ENCODE assay signal across 1 fruit fly cellular context in genomic region chr3R:16448378-16449134, dm6.
TF ChIP-seq lines count a peak whose summit lies in the region.

No protein-coding gene starts in this region.

TF ChIP-seq in whole organism, embryonic, 481 proteins besides CTCF, POLR2A, EP300 and RAD21 (continued from another document and continues in another):
- TF ChIP-seq MTF-1 (GFP tag; optimal IDR thresholded peaks at IDR 0.05; lab: Kevin White, UChicago; ENCODE audit: borderline replicate concordance) (peak; percentile 76), HHEX (GFP tag; optimal IDR thresholded peaks at IDR 0.05; lab: Kevin White, UChicago) (peak; percentile 10), tap (tag; optimal IDR thresholded peaks at IDR 0.05; lab: Kevin White, UChicago) (peak; percentile 79), Xbp1 (GFP tag; optimal IDR thresholded peaks at IDR 0.05; lab: Kevin White, UChicago) (peak; percentile 75), CG6175 (GFP tag; IDR thresholded peaks at IDR 0.05; lab: Robert Waterston, UW) (0 out of 3 replicates have a peak, but pooled peaks have one; percentile 16), Eip74EF (GFP tag; optimal IDR thresholded peaks at IDR 0.05; lab: Kevin White, UChicago) (peak in 1 of 2 experiments; percentile 34), Rx (GFP tag; IDR thresholded peaks at IDR 0.05; lab: Robert Waterston, UW) (peak; percentile 86), CG2889 (GFP tag; IDR thresholded peaks at IDR 0.05; lab: Robert Waterston, UW) (peak; percentile 67; the same call in 2 of the 3 replicates), CG18011 (GFP tag; optimal IDR thresholded peaks at IDR 0.05; lab: Kevin White, UChicago) (no peak), Dad (GFP tag; optimal IDR thresholded peaks at IDR 0.05; lab: Kevin White, UChicago) (peak; percentile 30), C15 (GFP tag; IDR thresholded peaks at IDR 0.05; lab: Robert Waterston, UW) (peak; percentile 52; the same call in 1 of the 3 replicates), wek (GFP tag; optimal IDR thresholded peaks at IDR 0.05; lab: Kevin White, UChicago) (peak; percentile 75), Taf1 (GFP tag; IDR thresholded peaks at IDR 0.05; lab: Robert Waterston, UW) (peak; percentile 36; the same call in 1 of the 2 replicates), CG9215 (GFP tag; IDR thresholded peaks at IDR 0.05; lab: Robert Waterston, UW) (no peak; the same call in 1 of the 2 replicates), CG32767 (GFP tag; IDR thresholded peaks at IDR 0.05; lab: Robert Waterston, UW) (peak; percentile 68), croc (GFP tag; conservative IDR thresholded peaks at IDR 0.05; lab: Robert Waterston, UW) (peak; percentile 59), chinmo (GFP tag; IDR thresholded peaks at IDR 0.05; lab: Robert Waterston, UW; ENCODE audit: partially characterized antibody) (0 out of 4 replicates have a peak, but pooled peaks have one; percentile 41), dan (GFP tag; IDR thresholded peaks at IDR 0.05; lab: Robert Waterston, UW) (peak; percentile 52; the same call in 1 of the 2 replicates), maf-S (GFP tag; optimal IDR thresholded peaks at IDR 0.05; lab: Kevin White, UChicago) (peak; percentile 30), CG12104 (GFP tag; optimal IDR thresholded peaks at IDR 0.05; lab: Kevin White, UChicago) (no peak), CG11695 (GFP tag; IDR thresholded peaks at IDR 0.05; lab: Robert Waterston, UW) (peak; percentile 60), CG10147 (GFP tag; optimal IDR thresholded peaks at IDR 0.05; lab: Kevin White, UChicago) (peak; percentile 67), CG34422 (GFP tag; IDR thresholded peaks at IDR 0.05; lab: Robert Waterston, UW) (peak; percentile 17; the same call in 2 of the 3 replicates), twi (tag; optimal IDR thresholded peaks at IDR 0.05; lab: Kevin White, UChicago) (no peak), unpg (GFP tag; optimal IDR thresholded peaks at IDR 0.05; lab: Kevin White, UChicago) (peak; percentile 90), ranshi (GFP tag; IDR thresholded peaks at IDR 0.05; lab: Robert Waterston, UW) (peak; percentile 76), BtbVII (GFP tag; optimal IDR thresholded peaks at IDR 0.05; lab: Kevin White, UChicago) (no peak), Atf3 (GFP tag; optimal IDR thresholded peaks at IDR 0.05; lab: Kevin White, UChicago) (peak; percentile 19), dysf (GFP tag; IDR thresholded peaks at IDR 0.05; lab: Robert Waterston, UW) (peak; percentile 76), crp (GFP tag; optimal IDR thresholded peaks at IDR 0.05; lab: Kevin White, UChicago) (peak in 1 of 2 experiments; percentile 11), CG31388 (GFP tag; optimal IDR thresholded peaks at IDR 0.05; lab: Kevin White, UChicago) (no peak), ci (GFP tag; IDR thresholded peaks at IDR 0.05; lab: Robert Waterston, UW) (peak; percentile 96), ato (GFP tag; IDR thresholded peaks at IDR 0.05; lab: Robert Waterston, UW; ENCODE audit: partially characterized antibody) (no peak), caup (GFP tag; optimal IDR thresholded peaks at IDR 0.05; lab: Kevin White, UChicago; ENCODE audit: severe bottlenecking) (peak; percentile 41), E2f1 (GFP tag; IDR thresholded peaks at IDR 0.05; lab: Robert Waterston, UW) (peak; percentile 81), CG1647 (GFP tag; optimal IDR thresholded peaks at IDR 0.05; lab: Kevin White, UChicago) (peak; percentile 32), her (GFP tag; optimal IDR thresholded peaks at IDR 0.05; lab: Kevin White, UChicago) (peak; percentile 57), CG11093 (GFP tag; IDR thresholded peaks at IDR 0.05; lab: Robert Waterston, UW) (peak; percentile 30), CG43689 (GFP tag; IDR thresholded peaks at IDR 0.05; lab: Robert Waterston, UW) (peak; percentile 66), az2 (GFP tag; optimal IDR thresholded peaks at IDR 0.05; lab: Kevin White, UChicago) (peak; percentile 67), CG34224 (GFP tag; IDR thresholded peaks at IDR 0.05; lab: Robert Waterston, UW; ENCODE audit: partially characterized antibody) (no peak), CG15601 (tag; optimal IDR thresholded peaks at IDR 0.05; lab: Kevin White, UChicago) (peak; percentile 66), Dll (GFP tag; IDR thresholded peaks at IDR 0.05; lab: Robert Waterston, UW; ENCODE audit: partially characterized antibody) (no peak), nerfin-1 (tag; optimal IDR thresholded peaks at IDR 0.05; lab: Kevin White, UChicago) (no peak), sna (GFP tag; IDR thresholded peaks at IDR 0.05; lab: Robert Waterston, UW; ENCODE audit: partially characterized antibody) (no peak), abd-A (tag; optimal IDR thresholded peaks at IDR 0.05; lab: Kevin White, UChicago) (no peak), gcm (GFP tag; optimal IDR thresholded peaks at IDR 0.05; lab: Kevin White, UChicago) (peak; percentile 53), Rfx (GFP tag; IDR thresholded peaks at IDR 0.05; lab: Robert Waterston, UW) (peak; percentile 77), emc (GFP tag; optimal IDR thresholded peaks at IDR 0.05; lab: Kevin White, UChicago) (peak; percentile 47), CG17186 (GFP tag; optimal IDR thresholded peaks at IDR 0.05; lab: Kevin White, UChicago) (peak; percentile 66), CG7928 (GFP tag; optimal IDR thresholded peaks at IDR 0.05; lab: Kevin White, UChicago) (no peak), Trl (optimal IDR thresholded peaks at IDR 0.05; lab: Kevin White, UChicago) (no peak), Trl (GFP tag; optimal IDR thresholded peaks at IDR 0.05; lab: Kevin White, UChicago) (peak; percentile 34), slou (GFP tag; optimal IDR thresholded peaks at IDR 0.05; lab: Kevin White, UChicago) (peak; percentile 3), NC2α (GFP tag; optimal IDR thresholded peaks at IDR 0.05; lab: Kevin White, UChicago) (no peak), CG1233 (GFP tag; optimal IDR thresholded peaks at IDR 0.05; lab: Kevin White, UChicago) (peak; percentile 14), btn (GFP tag; optimal IDR thresholded peaks at IDR 0.05; lab: Kevin White, UChicago) (no peak), CG16863 (GFP tag; optimal IDR thresholded peaks at IDR 0.05; lab: Kevin White, UChicago) (peak; percentile 1), CG6689 (GFP tag; IDR thresholded peaks at IDR 0.05; lab: Robert Waterston, UW) (peak; percentile 72), cato (GFP tag; optimal IDR thresholded peaks at IDR 0.05; lab: Kevin White, UChicago; ENCODE audit: borderline replicate concordance) (peak; percentile 58), H2.0 (GFP tag; IDR thresholded peaks at IDR 0.05; lab: Robert Waterston, UW) (peak; percentile 87), peb (GFP tag; IDR thresholded peaks at IDR 0.05; lab: Robert Waterston, UW) (peak; percentile 76), ewg (GFP tag; optimal IDR thresholded peaks at IDR 0.05; lab: Kevin White, UChicago) (peak; percentile 46), Dfd (GFP tag; optimal IDR thresholded peaks at IDR 0.05; lab: Kevin White, UChicago) (no peak), prd (optimal IDR thresholded peaks at IDR 0.05; lab: Kevin White, UChicago) (no peak), prd (GFP tag; IDR thresholded peaks at IDR 0.05; lab: Robert Waterston, UW) (peak; percentile 83), chm (GFP tag; IDR thresholded peaks at IDR 0.05; lab: Robert Waterston, UW) (peak; percentile 85), Sry-β (GFP tag; optimal IDR thresholded peaks at IDR 0.05; lab: Kevin White, UChicago) (peak; percentile 41), Ada2b (GFP tag; IDR thresholded peaks at IDR 0.05; lab: Robert Waterston, UW) (peak; percentile 81), CG14965 (GFP tag; optimal IDR thresholded peaks at IDR 0.05; lab: Kevin White, UChicago; ENCODE audit: borderline replicate concordance) (no peak), Nf-YC (tag; optimal IDR thresholded peaks at IDR 0.05; lab: Kevin White, UChicago) (no peak), CG17612 (GFP tag; IDR thresholded peaks at IDR 0.05; lab: Robert Waterston, UW) (peak; percentile 54), CG14050 (GFP tag; IDR thresholded peaks at IDR 0.05; lab: Robert Waterston, UW) (0 out of 3 replicates have a peak, but pooled peaks have one; percentile 12), Hr51 (GFP tag; optimal IDR thresholded peaks at IDR 0.05; lab: Kevin White, UChicago) (peak in 1 of 2 experiments; percentile 73), vfl (GFP tag; optimal IDR thresholded peaks at IDR 0.05; lab: Kevin White, UChicago) (no peak), CrebB (tag; optimal IDR thresholded peaks at IDR 0.05; lab: Kevin White, UChicago) (peak; percentile 67), CG6765 (GFP tag; optimal IDR thresholded peaks at IDR 0.05; lab: Kevin White, UChicago) (no peak), zen2 (GFP tag; IDR thresholded peaks at IDR 0.05; lab: Robert Waterston, UW; ENCODE audit: partially characterized antibody) (no peak), org-1 (GFP tag; optimal IDR thresholded peaks at IDR 0.05; lab: Kevin White, UChicago) (no peak), ap (GFP tag; IDR thresholded peaks at IDR 0.05; lab: Robert Waterston, UW) (peak; percentile 82), gsb-n (tag; optimal IDR thresholded peaks at IDR 0.05; lab: Kevin White, UChicago) (peak; percentile 78), pum (GFP tag; optimal IDR thresholded peaks at IDR 0.05; lab: Kevin White, UChicago) (peak; percentile 25), Awh (GFP tag; IDR thresholded peaks at IDR 0.05; lab: Robert Waterston, UW) (peak; percentile 94), CG17385 (GFP tag; optimal IDR thresholded peaks at IDR 0.05; lab: Kevin White, UChicago) (peak; percentile 52), sob (GFP tag; IDR thresholded peaks at IDR 0.05; lab: Robert Waterston, UW) (peak; percentile 66), CG8388 (GFP tag; optimal IDR thresholded peaks at IDR 0.05; lab: Kevin White, UChicago) (peak; percentile 82), CG2199 (GFP tag; IDR thresholded peaks at IDR 0.05; lab: Robert Waterston, UW) (peak; percentile 94), CG10543 (GFP tag; optimal IDR thresholded peaks at IDR 0.05; lab: Kevin White, UChicago) (no peak), CG8359 (GFP tag; optimal IDR thresholded peaks at IDR 0.05; lab: Kevin White, UChicago; ENCODE audit: borderline replicate concordance) (peak; percentile 48), CG7357 (GFP tag; IDR thresholded peaks at IDR 0.05; lab: Robert Waterston, UW) (peak; percentile 55; the same call in 2 of the 3 replicates), tgo (GFP tag; IDR thresholded peaks at IDR 0.05; lab: Robert Waterston, UW) (peak; percentile 73), fd3F (GFP tag; optimal IDR thresholded peaks at IDR 0.05; lab: Kevin White, UChicago) (peak; percentile 50), so (GFP tag; IDR thresholded peaks at IDR 0.05; lab: Robert Waterston, UW) (peak; percentile 59; the same call in 2 of the 3 replicates), CG33557 (GFP tag; optimal IDR thresholded peaks at IDR 0.05; lab: Kevin White, UChicago) (no peak), CG8281 (tag; optimal IDR thresholded peaks at IDR 0.05; lab: Kevin White, UChicago) (no peak), Antp (GFP tag; optimal IDR thresholded peaks at IDR 0.05; lab: Kevin White, UChicago) (peak; percentile 68), CG18476 (GFP tag; optimal IDR thresholded peaks at IDR 0.05; lab: Kevin White, UChicago) (no peak), pan (optimal IDR thresholded peaks at IDR 0.05; lab: Kevin White, UChicago) (no peak), pan (GFP tag; optimal IDR thresholded peaks at IDR 0.05 in 1 of 2, IDR thresholded peaks at IDR 0.05 in 1 of 2) (peak in 1 of 2 experiments; percentile 79), CG17912 (GFP tag; optimal IDR thresholded peaks at IDR 0.05; lab: Kevin White, UChicago) (no peak), CG11560 (tag; IDR thresholded peaks at IDR 0.05; lab: Robert Waterston, UW) (no peak; the same call in 2 of the 3 replicates), gce (GFP tag; IDR thresholded peaks at IDR 0.05; lab: Robert Waterston, UW) (peak; percentile 82), Sin3A (optimal IDR thresholded peaks at IDR 0.05; lab: Kevin White, UChicago) (no peak), chif (GFP tag; optimal IDR thresholded peaks at IDR 0.05; lab: Kevin White, UChicago) (peak; percentile 65 to 81), CG6791 (GFP tag; IDR thresholded peaks at IDR 0.05; lab: Robert Waterston, UW; ENCODE audit: partially characterized antibody) (no peak), grn (GFP tag; optimal IDR thresholded peaks at IDR 0.05; lab: Kevin White, UChicago) (no peak), Dref (GFP tag; IDR thresholded peaks at IDR 0.05; lab: Robert Waterston, UW) (no peak), CG3995 (GFP tag; optimal IDR thresholded peaks at IDR 0.05; lab: Kevin White, UChicago) (peak; percentile 49), CG12391 (tag; optimal IDR thresholded peaks at IDR 0.05; lab: Kevin White, UChicago) (peak; percentile 64), CoRest (tag; optimal IDR thresholded peaks at IDR 0.05; lab: Kevin White, UChicago) (no peak), Bgb (GFP tag; IDR thresholded peaks at IDR 0.05; lab: Robert Waterston, UW; ENCODE audit: partially characterized antibody) (no peak), knrl (GFP tag; IDR thresholded peaks at IDR 0.05; lab: Robert Waterston, UW; ENCODE audit: partially characterized antibody) (no peak), gt (GFP tag; IDR thresholded peaks at IDR 0.05; lab: Robert Waterston, UW) (peak; percentile 76), hbn (GFP tag; IDR thresholded peaks at IDR 0.05; lab: Robert Waterston, UW; ENCODE audit: partially characterized antibody) (no peak), CG12071 (GFP tag; optimal IDR thresholded peaks at IDR 0.05; lab: Kevin White, UChicago) (peak; percentile 83), Dip2 (GFP tag; IDR thresholded peaks at IDR 0.05; lab: Robert Waterston, UW) (no peak), CG3838 (GFP tag; optimal IDR thresholded peaks at IDR 0.05; lab: Kevin White, UChicago) (no peak), psq (GFP tag; optimal IDR thresholded peaks at IDR 0.05; lab: Kevin White, UChicago) (no peak), mam (GFP tag; optimal IDR thresholded peaks at IDR 0.05; lab: Kevin White, UChicago) (peak; percentile 62), schlank (tag; optimal IDR thresholded peaks at IDR 0.05; lab: Kevin White, UChicago) (peak; percentile 59), HLH3B (GFP tag; IDR thresholded peaks at IDR 0.05; lab: Robert Waterston, UW) (peak; percentile 87), CG13287 (GFP tag; IDR thresholded peaks at IDR 0.05; lab: Robert Waterston, UW; ENCODE audit: partially characterized antibody) (no peak), luna (GFP tag; optimal IDR thresholded peaks at IDR 0.05; lab: Kevin White, UChicago) (no peak), fd102C (GFP tag; optimal IDR thresholded peaks at IDR 0.05; lab: Kevin White, UChicago) (no peak), CG10979 (tag; optimal IDR thresholded peaks at IDR 0.05; lab: Kevin White, UChicago) (peak; percentile 64), vnd (GFP tag; IDR thresholded peaks at IDR 0.05; lab: Robert Waterston, UW; ENCODE audit: partially characterized antibody) (no peak), Chrac-16 (GFP tag; optimal IDR thresholded peaks at IDR 0.05; lab: Kevin White, UChicago) (peak; percentile 47), Mad (GFP tag; optimal IDR thresholded peaks at IDR 0.05; lab: Kevin White, UChicago) (peak; percentile 68)
